Fruit fly (Drosophila melanogaster) whole organism, embryonic: ENCODE data around the gene Hsdl2.

Experiments
- Antp ChIP-seq: fragments of 200-800 bp; sonication (Bioruptor generic); optimal IDR thresholded peaks from 3 replicates; lab custom pipeline; 2016; ENCODE audit warnings: missing biosample characterization, missing genetic modification characterization
- CG10267 ChIP-seq: fragments of 200-800 bp; sonication (Bioruptor generic); optimal IDR thresholded peaks from 2 replicates; lab custom pipeline; 2018; ENCODE audit warnings: missing biosample characterization, mild to moderate bottlenecking, missing genetic modification characterization, moderate library complexity
- CG10431 ChIP-seq: fragments of 200-800 bp; sonication (Bioruptor generic); optimal IDR thresholded peaks from 3 replicates; lab custom pipeline; 2018; ENCODE audit warnings: missing biosample characterization, mild to moderate bottlenecking, missing genetic modification characterization
- CG10543 ChIP-seq: fragments of 200-800 bp; sonication (Bioruptor generic); optimal IDR thresholded peaks from 3 replicates; lab custom pipeline; 2017; ENCODE audit warnings: missing biosample characterization, mild to moderate bottlenecking, missing genetic modification characterization, moderate library complexity
- CG10654 ChIP-seq: fragments of 200-800 bp; sonication (Bioruptor generic); optimal IDR thresholded peaks from 2 replicates; lab custom pipeline; 2016; ENCODE audit warnings: missing biosample characterization, missing genetic modification characterization
- CG11560 ChIP-seq: fragments of 200-800 bp; sonication (Bioruptor generic); IDR thresholded peaks from 3 replicates; pipeline ENCODE4 v1.3.6; 2022; ENCODE audit warnings: missing biosample characterization, missing genetic modification characterization
- CG12391 ChIP-seq: fragments of 200-800 bp; sonication (Bioruptor generic); optimal IDR thresholded peaks from 3 replicates; lab custom pipeline; 2018; ENCODE audit warnings: missing biosample characterization, mild to moderate bottlenecking, missing genetic modification characterization, moderate library complexity
- CG13296 ChIP-seq: fragments of 200-800 bp; sonication (Bioruptor generic); optimal IDR thresholded peaks from 3 replicates; lab custom pipeline; 2018; ENCODE audit warnings: missing biosample characterization, mild to moderate bottlenecking, missing genetic modification characterization
- CG14710 ChIP-seq: fragments of 200-800 bp; sonication (Bioruptor generic); optimal IDR thresholded peaks from 3 replicates; lab custom pipeline; 2019; ENCODE audit warnings: missing biosample characterization, mild to moderate bottlenecking, missing genetic modification characterization, moderate library complexity
- CG14965 ChIP-seq: fragments of 200-800 bp; sonication (Bioruptor generic); optimal IDR thresholded peaks from 2 replicates; lab custom pipeline; 2016; ENCODE audit warnings: missing biosample characterization, missing genetic modification characterization, borderline replicate concordance
- CG1602 ChIP-seq: fragments of 200-800 bp; sonication (Bioruptor generic); optimal IDR thresholded peaks from 3 replicates; lab custom pipeline; 2016; ENCODE audit warnings: missing biosample characterization, missing genetic modification characterization
- CG18262 ChIP-seq: fragments of 200-800 bp; optimal IDR thresholded peaks from 3 replicates; lab custom pipeline; 2019; ENCODE audit warnings: missing biosample characterization, mild to moderate bottlenecking, missing genetic modification characterization, moderate library complexity
- CG2129 ChIP-seq: fragments of 200-800 bp; sonication (Bioruptor generic); IDR thresholded peaks from 2 replicates; pipeline ENCODE4 v1.3.6; 2022; ENCODE audit warnings: missing biosample characterization, missing genetic modification characterization; ENCODE audit not compliant: partially characterized antibody
- CG30431 ChIP-seq: fragments of 200-800 bp; sonication (Bioruptor generic); optimal IDR thresholded peaks from 2 replicates; lab custom pipeline; 2017; ENCODE audit warnings: missing biosample characterization, missing genetic modification characterization
- CG31441 ChIP-seq: fragments of 200-800 bp; sonication (Bioruptor generic); IDR thresholded peaks from 2 replicates; pipeline ENCODE4 v1.3.6; 2022; ENCODE audit warnings: missing biosample characterization, missing genetic modification characterization
- CG33557 ChIP-seq: fragments of 200-800 bp; sonication (Bioruptor generic); optimal IDR thresholded peaks from 2 replicates; lab custom pipeline; 2019; ENCODE audit warnings: missing biosample characterization, mild to moderate bottlenecking, missing genetic modification characterization, moderate library complexity
- CG3838 ChIP-seq: fragments of 200-800 bp; sonication (Bioruptor generic); optimal IDR thresholded peaks from 3 replicates; lab custom pipeline; 2016; ENCODE audit warnings: missing biosample characterization, missing genetic modification characterization
- CG4282 ChIP-seq: fragments of 200-800 bp; sonication (Bioruptor generic); optimal IDR thresholded peaks from 2 replicates; lab custom pipeline; 2016; ENCODE audit warnings: missing biosample characterization, missing genetic modification characterization
- CG4424 ChIP-seq: fragments of 200-800 bp; sonication (Bioruptor generic); optimal IDR thresholded peaks from 3 replicates; lab custom pipeline; 2016; ENCODE audit warnings: missing biosample characterization, missing genetic modification characterization
- CG6272 ChIP-seq: fragments of 200-800 bp; sonication (Bioruptor generic); IDR thresholded peaks from 2 replicates; pipeline ENCODE4 v1.3.6; 2022; ENCODE audit warnings: missing biosample characterization, missing genetic modification characterization
- CG7357 ChIP-seq: fragments of 200-800 bp; sonication (Bioruptor generic); IDR thresholded peaks from 3 replicates; pipeline ENCODE4 v1.3.6; 2022; ENCODE audit warnings: missing biosample characterization, missing genetic modification characterization
- CG8089 ChIP-seq: fragments of 200-800 bp; sonication (Bioruptor generic); optimal IDR thresholded peaks from 3 replicates; lab custom pipeline; 2016; ENCODE audit warnings: missing biosample characterization, missing genetic modification characterization
- CG8359 ChIP-seq: fragments of 200-800 bp; sonication (Bioruptor generic); optimal IDR thresholded peaks from 2 replicates; lab custom pipeline; 2017; ENCODE audit warnings: missing biosample characterization, mild to moderate bottlenecking, missing genetic modification characterization, borderline replicate concordance
- CG8388 ChIP-seq: fragments of 200-800 bp; sonication (Bioruptor generic); optimal IDR thresholded peaks from 2 replicates; lab custom pipeline; 2019; ENCODE audit warnings: missing biosample characterization, mild to moderate bottlenecking, missing genetic modification characterization, moderate library complexity
- CG9797 ChIP-seq: fragments of 200-800 bp; sonication (Bioruptor generic); optimal IDR thresholded peaks from 3 replicates; lab custom pipeline; 2018; ENCODE audit warnings: missing biosample characterization, mild to moderate bottlenecking, missing genetic modification characterization
- CG9817 ChIP-seq: fragments of 200-800 bp; sonication (Bioruptor generic); optimal IDR thresholded peaks from 2 replicates; lab custom pipeline; 2018; ENCODE audit warnings: missing biosample characterization, mild to moderate bottlenecking, missing genetic modification characterization, moderate library complexity
- Ets65A ChIP-seq: fragments of 200-800 bp; sonication (Bioruptor generic); peaks from one replicate; lab custom pipeline; 2016; ENCODE audit warnings: missing biosample characterization, missing genetic modification characterization
- HLHmδ ChIP-seq: fragments of 200-800 bp; sonication (Bioruptor generic); optimal IDR thresholded peaks from 2 replicates; lab custom pipeline; 2018; ENCODE audit warnings: missing biosample characterization, mild to moderate bottlenecking, missing genetic modification characterization, moderate library complexity
- Lhr ChIP-seq: fragments of 200-800 bp; sonication (Bioruptor generic); optimal IDR thresholded peaks from 3 replicates; lab custom pipeline; 2017; ENCODE audit warnings: mild to moderate bottlenecking, missing biosample characterization, missing genetic modification reagents, missing genetic modification characterization
- Lpt ChIP-seq: fragments of >200 bp; optimal IDR thresholded peaks from 2 replicates; lab custom pipeline; 2018; ENCODE audit warnings: missing biosample characterization, missing genetic modification characterization
- MTF-1 ChIP-seq: fragments of 200-800 bp; sonication (Bioruptor generic); optimal IDR thresholded peaks from 2 replicates; lab custom pipeline; 2018; ENCODE audit warnings: missing biosample characterization, mild to moderate bottlenecking, missing genetic modification characterization, borderline replicate concordance
- Poxn ChIP-seq: fragments of 200-800 bp; sonication (Bioruptor generic); IDR thresholded peaks from 2 replicates; pipeline ENCODE4 v1.3.6; 2022; ENCODE audit warnings: missing biosample characterization, missing genetic modification characterization
- Ptx1 ChIP-seq: fragments of 200-800 bp; sonication (Bioruptor generic); IDR thresholded peaks from 2 replicates; pipeline ENCODE4 v1.3.6; 2022; ENCODE audit warnings: missing biosample characterization, missing genetic modification characterization
- Sin3A ChIP-seq: fragments of >200 bp; optimal IDR thresholded peaks from 2 replicates; lab custom pipeline; 2018
- Tbp ChIP-seq: fragments of >200 bp; optimal IDR thresholded peaks from 2 replicates; lab custom pipeline; 2018; ENCODE audit warnings: missing biosample characterization, missing genetic modification characterization
- ase ChIP-seq: fragments of 200-800 bp; sonication (Bioruptor generic); IDR thresholded peaks from 3 replicates; pipeline ENCODE4 v1.3.6; 2022; ENCODE audit warnings: missing biosample characterization, missing genetic modification characterization
- bab2 ChIP-seq: fragments of 200-800 bp; sonication (Bioruptor generic); optimal IDR thresholded peaks from 2 replicates; lab custom pipeline; 2016; ENCODE audit warnings: missing biosample characterization, missing genetic modification characterization
- cato ChIP-seq: fragments of 200-800 bp; sonication (Bioruptor generic); optimal IDR thresholded peaks from 2 replicates; lab custom pipeline; 2016; ENCODE audit warnings: missing biosample characterization, missing genetic modification characterization, borderline replicate concordance
- ems ChIP-seq: fragments of 200-800 bp; sonication (Bioruptor generic); optimal IDR thresholded peaks from 3 replicates; lab custom pipeline; 2016; ENCODE audit warnings: missing biosample characterization, missing genetic modification characterization
- exex ChIP-seq: fragments of 200-800 bp; sonication (Bioruptor generic); optimal IDR thresholded peaks from 4 replicates; lab custom pipeline; 2018; ENCODE audit warnings: missing biosample characterization, mild to moderate bottlenecking, missing genetic modification characterization, moderate library complexity
- gce ChIP-seq: fragments of 200-800 bp; sonication (Bioruptor generic); IDR thresholded peaks from 3 replicates; pipeline ENCODE4 v1.3.6; 2022; ENCODE audit warnings: missing biosample characterization, missing genetic modification characterization
- gfzf ChIP-seq: fragments of 200-800 bp; sonication (Bioruptor generic); optimal IDR thresholded peaks from 2 replicates; lab custom pipeline; 2016; ENCODE audit warnings: missing biosample characterization, mild to moderate bottlenecking, missing genetic modification characterization, moderate library complexity
- nom ChIP-seq: fragments of 200-800 bp; sonication (Bioruptor generic); optimal IDR thresholded peaks from 2 replicates; lab custom pipeline; 2017; ENCODE audit warnings: missing biosample characterization, missing genetic modification characterization, mild to moderate bottlenecking, moderate library complexity, missing genetic modification reagents
- peb ChIP-seq: fragments of 200-800 bp; sonication (Bioruptor generic); IDR thresholded peaks from 2 replicates; pipeline ENCODE4 v1.3.6; 2022; ENCODE audit warnings: missing biosample characterization, missing genetic modification characterization
- sd ChIP-seq: fragments of 200-800 bp; sonication (Bioruptor generic); optimal IDR thresholded peaks from 3 replicates; lab custom pipeline; 2018; ENCODE audit warnings: missing biosample characterization, mild to moderate bottlenecking, missing genetic modification characterization, moderate library complexity
- sima ChIP-seq: fragments of 200-800 bp; sonication (Bioruptor generic); optimal IDR thresholded peaks from 2 replicates; lab custom pipeline; 2016; ENCODE audit warnings: missing biosample characterization, missing genetic modification characterization
- sisA ChIP-seq: fragments of 200-800 bp; sonication (Bioruptor generic); IDR thresholded peaks from 2 replicates; pipeline ENCODE4 v1.3.6; 2022; ENCODE audit warnings: missing biosample characterization, missing genetic modification characterization
- sr ChIP-seq: fragments of 200-800 bp; sonication (Bioruptor generic); IDR thresholded peaks from 3 replicates; pipeline ENCODE4 v1.3.6; 2022; ENCODE audit warnings: missing biosample characterization, missing genetic modification characterization
- tup ChIP-seq: fragments of 200-800 bp; sonication (Bioruptor generic); optimal IDR thresholded peaks from 2 replicates; lab custom pipeline; 2016; ENCODE audit warnings: missing biosample characterization, mild to moderate bottlenecking, missing genetic modification characterization, moderate library complexity
- wek ChIP-seq: fragments of 200-800 bp; sonication (Bioruptor generic); optimal IDR thresholded peaks from 3 replicates; lab custom pipeline; 2018; ENCODE audit warnings: missing biosample characterization, mild to moderate bottlenecking, missing genetic modification characterization, moderate library complexity
- yki ChIP-seq: fragments of >200 bp; optimal IDR thresholded peaks from 3 replicates; lab custom pipeline; 2018

Hsdl2 gene

dm6 chr3R:27677174-27677726, at the start of gene Hsdl2 (continued):
- TF ChIP-seq CG7357 (GFP tag; lab: Robert Waterston, UW) (no peak), gce (GFP tag; lab: Robert Waterston, UW) (no peak), sima (GFP tag; lab: Kevin White, UChicago) (no peak), CG1602 (GFP tag; lab: Kevin White, UChicago) (peak; percentile 0), CG18262 (tag; lab: Kevin White, UChicago) (no peak), CG9797 (GFP tag; lab: Kevin White, UChicago) (peak; percentile 49), CG10543 (GFP tag; lab: Kevin White, UChicago) (no peak), CG6272 (GFP tag; lab: Robert Waterston, UW) (peak; percentile 39; the same call in 1 of the 2 replicates), CG14710 (tag; lab: Kevin White, UChicago) (peak; percentile 75), CG10431 (no peak), CG33557 (GFP tag; lab: Kevin White, UChicago) (no peak), CG30431 (no peak), sisA (GFP tag; lab: Robert Waterston, UW) (no peak), Sin3A (lab: Kevin White, UChicago) (peak; percentile 89), CG31441 (no peak), HLHmδ (GFP tag; lab: Kevin White, UChicago) (no peak), wek (GFP tag; lab: Kevin White, UChicago) (no peak), MTF-1 (GFP tag; lab: Kevin White, UChicago) (no peak), yki (lab: Kevin White, UChicago) (no peak), CG10654 (no peak), CG4424 (GFP tag; lab: Kevin White, UChicago) (peak; percentile 0), tup (GFP tag; lab: Kevin White, UChicago) (no peak), Lpt (GFP tag; lab: Kevin White, UChicago) (no peak), exex (no peak), cato (GFP tag; lab: Kevin White, UChicago) (no peak), peb (GFP tag; lab: Robert Waterston, UW) (peak; percentile 23; the same call in 1 of the 2 replicates), CG3838 (GFP tag; lab: Kevin White, UChicago) (no peak), Ets65A (GFP tag; lab: Kevin White, UChicago) (no peak), CG8089 (no peak), CG8388 (GFP tag; lab: Kevin White, UChicago) (no peak), CG13296 (GFP tag; lab: Kevin White, UChicago) (no peak), CG4282 (GFP tag; lab: Kevin White, UChicago) (no peak), CG10267 (tag; lab: Kevin White, UChicago) (peak; percentile 34), CG12391 (tag; lab: Kevin White, UChicago) (peak; percentile 68), nom (GFP tag; lab: Kevin White, UChicago) (peak; percentile 99), CG14965 (GFP tag; lab: Kevin White, UChicago) (no peak), gfzf (GFP tag; lab: Kevin White, UChicago) (peak; percentile 37), bab2 (GFP tag; lab: Kevin White, UChicago) (peak; percentile 2), Poxn (GFP tag; lab: Robert Waterston, UW) (no peak), Tbp (GFP tag; lab: Kevin White, UChicago) (no peak), CG9817 (peak; percentile 30), CG2129 (GFP tag; lab: Robert Waterston, UW) (no peak), sd (no peak), ase (no peak), Ptx1 (GFP tag; lab: Robert Waterston, UW) (no peak; the same call in 1 of the 2 replicates), ems (GFP tag; lab: Kevin White, UChicago) (peak; percentile 16), Lhr (GFP tag; lab: Kevin White, UChicago) (peak; percentile 68), Antp (no peak), CG11560 (tag; lab: Robert Waterston, UW) (no peak), sr (GFP tag; lab: Robert Waterston, UW) (no peak), CG8359 (no peak)
